Worm (Caenorhabditis elegans): ENCODE results near the gene srt-67.

Gene srt-67

DNA sequence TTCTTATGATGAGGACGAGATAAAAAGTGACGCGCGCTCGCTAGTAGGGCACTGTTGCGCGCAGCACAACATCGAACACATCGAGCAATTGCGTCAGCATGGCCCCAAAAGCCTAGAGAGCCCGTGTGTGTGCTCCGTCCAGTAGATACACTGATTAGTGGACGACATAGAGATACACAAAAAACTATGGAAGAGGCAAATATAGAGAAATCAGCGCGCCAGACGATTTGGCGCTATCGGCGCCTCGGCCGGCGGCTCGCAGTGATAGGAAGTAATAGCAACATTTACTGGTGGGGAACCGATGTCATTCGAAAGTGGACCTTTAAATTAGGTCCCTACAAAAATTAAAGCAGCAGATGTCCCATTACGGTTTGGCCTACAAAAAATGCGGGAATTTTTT, 28.7 kb downstream of the srt-67 start:
- 0 out of 2 replicates have a peak, but pooled peaks have one; percentile 13 for TF ChIP-seq madf-6 (GFP tag; IDR thresholded peaks at IDR 0.05)
- TF ChIP-seq chd-7 (tag; optimal IDR thresholded peaks at IDR 0.05): no peak

ce11 chrV:5225660-5226059, 31.6 kb downstream of the srt-67 start:
- TF ChIP-seq dpff-1 (tag; optimal IDR thresholded peaks at IDR 0.05): no peak
- no peak for TF ChIP-seq lin-40 (tag; optimal IDR thresholded peaks at IDR 0.05)
- no peak for TF ChIP-seq tbx-9 (tag; optimal IDR thresholded peaks at IDR 0.05; ENCODE audit: borderline replicate concordance)
- TF ChIP-seq F22D6.2 (tag; optimal IDR thresholded peaks at IDR 0.05): no peak
- TF ChIP-seq Y67H2A.10 (GFP tag; conservative IDR thresholded peaks at IDR 0.05): no peak
- TF ChIP-seq sdz-38 (tag; optimal IDR thresholded peaks at IDR 0.05): no peak
- TF ChIP-seq Y95B8A.8 (GFP tag; IDR thresholded peaks at IDR 0.05): no peak
- TF ChIP-seq nfya-2 (GFP tag; IDR thresholded peaks at IDR 0.05): no peak
- no peak for TF ChIP-seq ceh-91 (GFP tag; IDR thresholded peaks at IDR 0.05)
- no peak for TF ChIP-seq rec-8 (tag; optimal IDR thresholded peaks at IDR 0.05)
- TF ChIP-seq F23B12.7 (tag; optimal IDR thresholded peaks at IDR 0.05; ENCODE audit: insufficient read depth): no peak
- no peak for TF ChIP-seq gei-17 (GFP tag; optimal IDR thresholded peaks at IDR 0.05)
- no peak for TF ChIP-seq let-526 (GFP tag; IDR thresholded peaks at IDR 0.05)

ce11 chrV:5223044-5223443, 34.2 kb downstream of the srt-67 start, which contains the start of gene Y49G5B.1:
TSS of gene Y49G5B.1 (plus strand) at chrV:5223367.
- TF ChIP-seq nhr-80 (tag; optimal IDR thresholded peaks at IDR 0.05) (peak; percentile 59), hmg-20 (GFP tag; IDR thresholded peaks at IDR 0.05) (no peak)

DNA sequence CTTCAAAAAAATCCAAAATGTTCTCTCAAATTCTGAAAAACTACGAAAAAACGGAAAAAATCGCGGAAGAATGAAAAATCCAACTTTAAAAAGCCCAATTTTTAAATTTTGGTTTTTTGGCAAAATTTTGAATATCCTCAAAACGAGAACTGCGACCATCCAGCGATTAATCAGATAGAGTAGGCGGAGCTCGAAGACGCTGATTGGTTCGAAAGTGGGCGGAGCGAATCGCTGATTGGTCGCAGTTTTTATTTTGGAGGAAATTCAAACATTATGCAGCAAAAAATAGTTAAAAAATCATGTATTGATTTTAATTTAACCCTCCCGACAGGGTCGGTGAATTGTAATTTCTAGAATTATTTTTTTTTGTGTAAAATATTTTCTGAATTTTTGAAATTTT, 43.6 kb downstream of the srt-67 start:
- 0 out of 2 replicates have a peak, but pooled peaks have one; percentile 72 for TF ChIP-seq nfya-2 (GFP tag; IDR thresholded peaks at IDR 0.05)
- peak; percentile 93 for TF ChIP-seq nfyb-1 (GFP tag; IDR thresholded peaks at IDR 0.05)
- TF ChIP-seq nhr-80 (tag; optimal IDR thresholded peaks at IDR 0.05): no peak
